Worm (Caenorhabditis elegans) whole organism, dauer: Measurements from ENCODE around the gene W07G4.7.

Source experiments
- unc-62 ChIP-seq: sonication (generic microtip); optimal IDR thresholded peaks from 2 replicates; lab custom pipeline; 2017; ENCODE audit warnings: missing biosample characterization, missing genetic modification reagents, missing genetic modification characterization

Gene W07G4.7

ce11 chrV:13018761-13019160 is 15.7 kb downstream of the W07G4.7 start, which contains the start of gene fmi-1:
Gene fmi-1, plus strand, starts transcription at chrV:13019061.
- TF ChIP-seq unc-62 (GFP tag; lab: Kevin White, UChicago), result no peak

ce11 chrV:13018233-13018632 is 16.3 kb downstream of the W07G4.7 start:
- TF ChIP-seq unc-62 (GFP tag; lab: Kevin White, UChicago), result no peak

DNA sequence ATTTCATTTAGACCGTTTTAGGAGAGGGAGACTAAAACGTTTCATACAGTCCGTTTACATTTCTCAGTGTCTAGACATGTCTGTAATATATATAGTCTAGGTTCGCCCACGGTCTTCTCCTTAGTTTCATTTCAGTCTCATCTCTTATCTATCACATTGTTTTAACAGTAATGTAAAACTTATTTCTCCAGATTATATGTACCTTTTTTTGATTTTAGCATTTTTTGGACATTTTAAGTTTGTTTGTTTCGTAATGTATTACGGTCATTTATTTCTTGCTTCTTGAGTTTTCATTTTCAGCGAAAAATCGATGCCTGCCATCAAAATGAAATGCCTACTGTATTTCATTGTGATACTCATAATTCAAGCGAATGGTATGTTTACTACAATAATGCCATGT is 20.7 kb downstream of the W07G4.7 start, which contains the start of gene F15B9.6:
Gene F15B9.6 (plus strand): TSS at position 301 of the 400 bp plus-strand sequence.
- TF ChIP-seq unc-62 (GFP tag; lab: Kevin White, UChicago), result no peak

DNA sequence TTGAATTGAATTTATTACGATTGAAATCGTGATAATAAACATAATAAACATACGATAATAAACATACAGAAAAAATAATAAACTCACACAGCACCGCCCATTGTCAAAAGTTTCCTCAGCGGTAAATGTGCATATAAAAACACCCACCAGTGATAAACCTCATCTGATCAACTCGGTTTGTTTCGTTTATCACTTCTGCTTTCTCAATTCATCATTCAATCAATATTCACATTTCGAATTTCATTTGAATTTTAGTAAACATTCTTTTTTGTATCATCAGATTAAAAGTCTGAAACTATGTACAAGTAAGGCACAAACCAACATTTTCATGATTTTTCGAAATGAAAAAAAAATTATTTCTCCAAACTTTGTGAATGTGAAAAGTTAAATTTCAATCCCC is 21.3 kb downstream of the W07G4.7 start, which contains the start of gene try-10:
Gene try-10 (minus strand): TSS at position 101 of the 400 bp plus-strand sequence.
- no peak for TF ChIP-seq unc-62 (GFP tag; lab: Kevin White, UChicago)

- TF ChIP-seq unc-62 (GFP tag; lab: Kevin White, UChicago), result no peak
Observed at ce11 chrV:13011904-13012303, 22.6 kb downstream of the W07G4.7 start.

- no peak for TF ChIP-seq unc-62 (GFP tag; lab: Kevin White, UChicago)
Observed at ce11 chrV:13009843-13010242, 24.7 kb downstream of the W07G4.7 start.

ce11 chrV:13009271-13009670 is 25.2 kb downstream of the W07G4.7 start:
- no peak for TF ChIP-seq unc-62 (GFP tag; lab: Kevin White, UChicago)

DNA sequence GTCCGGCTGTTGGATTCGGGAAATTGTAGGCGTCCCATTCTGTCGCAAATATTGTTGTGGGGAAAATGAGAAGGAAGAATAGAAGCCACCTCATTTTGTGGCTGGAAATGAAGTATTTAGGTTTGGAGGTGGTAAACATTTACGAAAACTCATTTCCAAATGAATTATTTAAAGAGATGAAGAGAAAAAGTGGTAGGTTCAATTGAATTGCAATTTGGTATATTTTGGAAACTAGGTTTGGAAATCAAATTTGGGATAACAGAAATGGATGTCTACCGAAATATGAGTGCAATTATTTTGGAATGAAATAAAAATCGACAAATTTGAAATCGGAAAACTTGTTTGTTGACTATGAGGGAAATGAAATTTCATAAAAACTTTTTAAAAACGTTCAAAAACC is 25.7 kb downstream of the W07G4.7 start, which contains the start of gene F15B9.10:
Gene F15B9.10 (minus strand): TSS at position 101 of the 400 bp plus-strand sequence.
- no peak for TF ChIP-seq unc-62 (GFP tag; lab: Kevin White, UChicago)

DNA sequence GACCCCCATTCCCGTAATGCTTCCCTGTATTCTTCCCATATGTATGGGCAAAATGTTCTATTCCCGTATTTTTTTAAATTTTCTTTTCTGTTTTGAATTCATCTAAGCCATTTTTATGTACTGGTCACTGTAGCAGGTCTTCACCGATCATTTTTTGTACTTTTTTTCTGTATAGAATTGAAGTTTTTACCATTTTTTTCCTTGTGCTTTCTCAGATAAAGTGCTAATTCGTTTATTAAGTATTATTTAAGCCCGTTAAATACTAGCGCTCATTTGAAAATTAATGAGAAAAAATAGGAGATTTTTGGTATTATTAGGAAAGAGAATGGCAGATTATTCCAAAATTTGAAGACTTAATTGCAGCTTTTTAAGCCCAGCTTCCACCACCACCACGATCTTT is 27.8 kb downstream of the W07G4.7 start:
- no peak for TF ChIP-seq unc-62 (GFP tag; lab: Kevin White, UChicago)

DNA sequence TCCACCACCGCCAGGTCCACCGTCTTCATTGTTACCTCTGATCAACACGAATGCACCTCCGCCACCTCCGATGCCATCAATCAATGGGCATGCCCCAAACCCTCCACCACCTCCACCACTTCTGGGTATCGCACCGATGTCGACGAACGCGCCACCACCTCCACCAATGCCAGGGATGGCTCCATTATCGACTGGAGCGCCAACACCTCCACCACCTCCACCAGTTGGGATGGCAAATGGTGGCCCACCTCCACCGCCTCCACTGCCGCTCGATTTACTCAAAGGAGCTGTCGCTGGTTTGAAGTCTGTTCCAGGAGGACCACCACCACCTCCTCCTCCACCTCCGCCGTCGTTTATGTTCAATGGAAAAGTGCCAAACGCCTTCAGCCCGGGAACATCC is 30.1 kb downstream of the W07G4.7 start:
- no peak for TF ChIP-seq unc-62 (GFP tag; lab: Kevin White, UChicago)

DNA sequence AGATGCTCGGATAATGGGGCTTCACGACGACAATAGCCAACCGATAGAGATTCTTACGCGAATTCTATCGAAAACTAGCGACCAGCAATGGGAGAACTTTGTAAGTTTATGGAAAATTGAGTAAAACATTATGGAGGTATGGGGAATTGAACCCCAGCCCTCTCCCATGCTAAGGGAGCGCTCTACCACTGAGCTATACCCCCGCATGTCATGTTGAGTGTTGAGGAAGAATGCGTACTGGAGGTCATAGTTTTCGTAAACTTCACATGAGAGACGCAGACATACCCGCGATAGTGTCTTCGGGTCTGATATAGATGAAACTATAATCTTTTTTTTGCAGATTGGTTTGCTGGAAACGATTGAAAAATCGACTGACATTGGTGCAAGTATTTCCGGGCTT is 31.1 kb downstream of the W07G4.7 start:
- TF ChIP-seq unc-62 (GFP tag; lab: Kevin White, UChicago), result no peak

DNA sequence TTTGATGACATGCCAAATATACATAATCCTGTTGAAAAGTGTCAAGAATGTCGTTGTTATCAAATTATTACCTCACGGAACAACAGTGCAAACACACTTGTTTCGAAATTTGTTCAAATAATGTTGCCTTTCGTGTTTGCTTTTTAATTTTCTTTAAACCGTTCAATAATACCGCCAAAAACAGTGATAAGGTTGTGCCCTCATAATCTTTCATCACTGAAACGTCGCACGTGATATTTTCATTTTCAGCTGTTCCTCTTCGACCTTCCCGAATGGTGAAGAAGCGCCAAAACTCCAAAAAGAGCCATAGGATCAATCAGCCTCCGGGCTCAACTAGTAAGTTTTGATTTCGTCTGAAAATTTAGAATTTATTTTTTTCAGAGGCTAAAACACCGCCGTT is 32.4 kb downstream of the W07G4.7 start, which contains the start of gene inft-2:
Gene inft-2 (plus strand): TSS at position 248 of the 400 bp plus-strand sequence.
- TF ChIP-seq unc-62 (GFP tag; lab: Kevin White, UChicago), result no peak

- TF ChIP-seq unc-62 (GFP tag; lab: Kevin White, UChicago), result no peak
Observed at ce11 chrV:13000068-13000467, 34.4 kb downstream of the W07G4.7 start.

DNA sequence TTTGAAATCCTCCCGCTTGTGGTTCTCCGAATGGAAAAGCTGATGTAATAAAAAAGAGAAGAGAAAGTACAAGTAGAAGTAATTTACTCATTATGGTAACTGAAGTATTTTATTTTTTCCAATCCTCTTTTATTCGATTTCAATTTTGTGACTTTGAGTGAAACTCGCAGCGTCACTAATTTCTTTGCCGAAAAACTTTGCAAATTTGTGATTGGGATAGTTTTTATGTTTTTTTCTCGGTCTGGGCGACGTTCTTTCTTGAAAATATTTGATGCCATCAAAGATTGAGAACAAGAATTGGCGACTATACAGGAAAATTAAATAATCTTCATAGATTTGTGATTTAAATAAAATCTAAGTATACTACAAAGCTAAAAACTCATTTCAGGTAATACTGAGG is 34.9 kb downstream of the W07G4.7 start, which contains the start of gene far-4:
Gene far-4 (minus strand): TSS at position 101 of the 400 bp plus-strand sequence.
- no peak for TF ChIP-seq unc-62 (GFP tag; lab: Kevin White, UChicago)

DNA sequence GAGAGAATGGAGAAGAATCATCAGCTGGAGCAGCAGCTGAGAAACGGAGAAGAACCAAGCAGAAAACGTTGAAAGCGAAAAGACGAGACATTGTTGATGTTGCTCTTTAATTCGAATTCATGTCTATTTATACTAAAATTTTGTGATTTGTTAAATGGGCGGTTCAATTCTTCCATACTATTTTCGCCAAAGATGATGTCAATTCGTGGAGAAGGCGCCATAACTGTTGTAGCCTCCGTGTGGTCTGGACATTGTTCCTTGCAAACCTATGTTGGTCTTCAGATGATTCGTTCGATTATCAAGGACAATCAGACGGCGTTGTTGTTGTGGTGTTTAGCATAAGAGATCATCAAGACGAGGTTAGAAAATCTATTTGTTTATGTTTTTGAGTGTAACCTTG is 37.1 kb downstream of the W07G4.7 start, which contains the start of gene far-3:
Gene far-3 (minus strand): TSS at position 101 of the 400 bp plus-strand sequence.
- TF ChIP-seq unc-62 (GFP tag; lab: Kevin White, UChicago), result no peak

ce11 chrV:12995269-12995668 is 39.2 kb downstream of the W07G4.7 start, which contains the start of gene far-5:
Gene far-5, plus strand, starts transcription at chrV:12995569.
- TF ChIP-seq unc-62 (GFP tag; lab: Kevin White, UChicago), result no peak

- no peak for TF ChIP-seq unc-62 (GFP tag; lab: Kevin White, UChicago)
Observed at ce11 chrV:12992891-12993290, 41.6 kb downstream of the W07G4.7 start, which contains the start of the genes F15B9.11 and dsl-7. Gene F15B9.11, minus strand, starts transcription at chrV:12992895. Gene dsl-7, plus strand, starts transcription at chrV:12993150.
